Fruit fly (Drosophila melanogaster) whole organism, embryonic: ENCODE data around the gene Atat.

Source experiments
- CG14667 ChIP-seq: fragments of 200-800 bp; sonication (Bioruptor generic); IDR thresholded peaks from 2 replicates; pipeline ENCODE4 v1.3.6; 2022; ENCODE audit warnings: missing biosample characterization, missing genetic modification characterization
- CG17359 ChIP-seq: fragments of 200-800 bp; sonication (Bioruptor generic); optimal IDR thresholded peaks from 3 replicates; lab custom pipeline; 2018; ENCODE audit warnings: missing biosample characterization, mild to moderate bottlenecking, missing genetic modification characterization, moderate library complexity
- Deaf1 ChIP-seq: fragments of 200-800 bp; optimal IDR thresholded peaks from 3 replicates; lab custom pipeline; 2019; ENCODE audit warnings: missing biosample characterization, mild to moderate bottlenecking, missing genetic modification characterization, moderate library complexity
- Fer2 ChIP-seq: fragments of 200-800 bp; sonication (Bioruptor generic); optimal IDR thresholded peaks from 2 replicates; lab custom pipeline; 2018; ENCODE audit warnings: missing biosample characterization, mild to moderate bottlenecking, missing genetic modification characterization, moderate library complexity
- Gug ChIP-seq: fragments of 200-800 bp; sonication (Bioruptor generic); IDR thresholded peaks from 4 replicates; pipeline ENCODE4 v1.3.6; 2022; ENCODE audit warnings: missing biosample characterization, missing genetic modification characterization
- HmgZ ChIP-seq: fragments of 200-800 bp; sonication (Bioruptor generic); optimal IDR thresholded peaks from 2 replicates; lab custom pipeline; 2018; ENCODE audit warnings: missing biosample characterization, mild to moderate bottlenecking, missing genetic modification characterization
- Side ChIP-seq: fragments of 200-800 bp; sonication (Bioruptor generic); optimal IDR thresholded peaks from 2 replicates; lab custom pipeline; 2016; ENCODE audit warnings: missing biosample characterization, missing genetic modification characterization
- Sin3A ChIP-seq: fragments of >200 bp; optimal IDR thresholded peaks from 2 replicates; lab custom pipeline; 2018
- fd102C ChIP-seq: fragments of 200-800 bp; sonication (Bioruptor generic); optimal IDR thresholded peaks from 2 replicates; lab custom pipeline; 2018; ENCODE audit warnings: missing biosample characterization, mild to moderate bottlenecking, missing genetic modification characterization, moderate library complexity
- lov ChIP-seq, 2 experiments: fragments of 200-800 bp in 1 of 2; fragments of >200 bp in 1 of 2; sonication (Bioruptor generic) in 1 of 2; IDR thresholded peaks in 1 of 2; optimal IDR thresholded peaks in 1 of 2; 2 replicates in 1 of 2; 3 replicates in 1 of 2; pipeline versions ENCODE4 v1.3.6 to Lab custom; 2017 to 2022; ENCODE audit warnings: missing biosample characterization in 1 of 2, missing genetic modification characterization in 1 of 2
- mam ChIP-seq: fragments of 200-800 bp; sonication (Bioruptor generic); optimal IDR thresholded peaks from 3 replicates; lab custom pipeline; 2016; ENCODE audit warnings: missing biosample characterization, missing genetic modification characterization
- so ChIP-seq: fragments of 200-800 bp; sonication (Bioruptor generic); IDR thresholded peaks from 3 replicates; pipeline ENCODE4 v1.3.6; 2022; ENCODE audit warnings: missing biosample characterization, missing genetic modification characterization
- trem ChIP-seq: fragments of 200-800 bp; optimal IDR thresholded peaks from 3 replicates; lab custom pipeline; 2019; ENCODE audit warnings: missing biosample characterization, mild to moderate bottlenecking, missing genetic modification characterization, moderate library complexity

- TF ChIP-seq Deaf1 (tag; lab: Kevin White, UChicago) (peak; percentile 77), fd102C (GFP tag; lab: Kevin White, UChicago) (no peak), Gug (GFP tag; lab: Robert Waterston, UW) (no peak), Fer2 (tag; lab: Kevin White, UChicago) (no peak), Sin3A (lab: Kevin White, UChicago) (no peak), HmgZ (tag; lab: Kevin White, UChicago) (no peak), CG14667 (GFP tag; lab: Robert Waterston, UW) (no peak), Side (GFP tag; lab: Kevin White, UChicago) (no peak), mam (GFP tag; lab: Kevin White, UChicago) (no peak), trem (tag; lab: Kevin White, UChicago) (no peak), lov (optimal IDR thresholded peaks at IDR 0.05; lab: Kevin White, UChicago) (no peak), lov (GFP tag; IDR thresholded peaks at IDR 0.05; lab: Robert Waterston, UW) (no peak), CG17359 (tag; lab: Kevin White, UChicago) (no peak), so (no peak; the same call in 2 of the 3 replicates)
Observed at dm6 chr3L:9381602-9382001, 45.0 kb downstream of the Atat start, which contains the start of gene Hsp23.
